Fruit fly (Drosophila melanogaster) whole organism: ENCODE results near the gene CG15213.

Experiments used
- CG8478 ChIP-seq: fragments of >200 bp; optimal IDR thresholded peaks from 2 replicates; lab custom pipeline; 2018; ENCODE audit warnings: inconsistent platforms
- Dll ChIP-seq: fragments of >200 bp; optimal IDR thresholded peaks from 2 replicates; lab custom pipeline; 2017
- EcR ChIP-seq, 2 experiments: fragments of >200 bp; optimal IDR thresholded peaks; 2 replicates each; lab custom pipeline; 2017; ENCODE audit warnings: missing biosample characterization in 2 of 2, missing genetic modification characterization in 2 of 2, missing genetic modification reagents in 2 of 2
- pan ChIP-seq: fragments of >200 bp; optimal IDR thresholded peaks from 2 replicates; lab custom pipeline; 2017
- psq ChIP-seq: fragments of >200 bp; optimal IDR thresholded peaks from 2 replicates; lab custom pipeline; 2017
- usp ChIP-seq: fragments of >200 bp; optimal IDR thresholded peaks from 2 replicates; lab custom pipeline; 2017; ENCODE audit warnings: missing biosample characterization, missing genetic modification characterization, mixed read lengths

Gene CG15213

dm6 chr3L:5132966-5133365, at the start of gene CG15213:
Gene CG15213 (minus strand): TSS chr3L:5133220.
- no peak for TF ChIP-seq pan
- no peak for TF ChIP-seq psq (lab: Kevin White, UChicago)
- TF ChIP-seq usp = no peak
- TF ChIP-seq Dll (lab: Kevin White, UChicago) = no peak
- no peak for TF ChIP-seq EcR (GFP tag; optimal IDR thresholded peaks at IDR 0.05; lab: Kevin White, UChicago)
- no peak for TF ChIP-seq CG8478

dm6 chr3L:5182255-5182993, 49.4 kb upstream of the CG15213 start:
- no peak for TF ChIP-seq pan
- no peak for TF ChIP-seq psq (lab: Kevin White, UChicago)
- no peak for TF ChIP-seq usp
- TF ChIP-seq CG8478 = no peak
- no peak for TF ChIP-seq Dll (lab: Kevin White, UChicago)
- no peak for TF ChIP-seq EcR (GFP tag; optimal IDR thresholded peaks at IDR 0.05; lab: Kevin White, UChicago)

- TF ChIP-seq EcR (GFP tag; optimal IDR thresholded peaks at IDR 0.05; lab: Kevin White, UChicago) (no peak), usp (no peak), Dll (lab: Kevin White, UChicago) (no peak), CG8478 (no peak), pan (no peak), psq (lab: Kevin White, UChicago) (no peak)
These were observed 48.1 kb upstream of the CG15213 start for dm6 chr3L:5180968-5181612.

- TF ChIP-seq pan (no peak), psq (lab: Kevin White, UChicago) (no peak), Dll (lab: Kevin White, UChicago) (no peak), EcR (GFP tag; optimal IDR thresholded peaks at IDR 0.05; lab: Kevin White, UChicago) (no peak), usp (no peak), CG8478 (no peak)
These were observed 47.2 kb upstream of the CG15213 start for dm6 chr3L:5180179-5180578.

dm6 chr3L:5178903-5179302, 45.9 kb upstream of the CG15213 start:
- TF ChIP-seq pan (no peak), usp (no peak), CG8478 (no peak), psq (lab: Kevin White, UChicago) (no peak), EcR (GFP tag; optimal IDR thresholded peaks at IDR 0.05; lab: Kevin White, UChicago) (no peak), Dll (lab: Kevin White, UChicago) (no peak)

- TF ChIP-seq usp (no peak), EcR (GFP tag; optimal IDR thresholded peaks at IDR 0.05; lab: Kevin White, UChicago) (no peak), CG8478 (no peak), psq (lab: Kevin White, UChicago) (no peak), Dll (lab: Kevin White, UChicago) (no peak), pan (no peak)
These were observed 43.8 kb upstream of the CG15213 start for dm6 chr3L:5176789-5177188.

dm6 chr3L:5176071-5176470, 43.1 kb upstream of the CG15213 start:
- TF ChIP-seq pan = no peak
- TF ChIP-seq EcR (GFP tag; optimal IDR thresholded peaks at IDR 0.05; lab: Kevin White, UChicago) = no peak
- no peak for TF ChIP-seq CG8478
- no peak for TF ChIP-seq psq (lab: Kevin White, UChicago)
- TF ChIP-seq usp = no peak
- no peak for TF ChIP-seq Dll (lab: Kevin White, UChicago)

dm6 chr3L:5172470-5172869, 39.5 kb upstream of the CG15213 start:
- TF ChIP-seq pan = no peak
- TF ChIP-seq CG8478 = no peak
- no peak for TF ChIP-seq EcR (GFP tag; optimal IDR thresholded peaks at IDR 0.05; lab: Kevin White, UChicago)
- no peak for TF ChIP-seq usp
- TF ChIP-seq psq (lab: Kevin White, UChicago) = no peak
- TF ChIP-seq Dll (lab: Kevin White, UChicago) = no peak

- TF ChIP-seq EcR (GFP tag; optimal IDR thresholded peaks at IDR 0.05; lab: Kevin White, UChicago) (no peak), psq (lab: Kevin White, UChicago) (no peak), pan (no peak), Dll (lab: Kevin White, UChicago) (no peak), usp (no peak), CG8478 (no peak)
These were observed 22.0 kb upstream of the CG15213 start for dm6 chr3L:5154917-5155613.

- TF ChIP-seq usp (no peak), psq (lab: Kevin White, UChicago) (no peak), pan (no peak), EcR (GFP tag; optimal IDR thresholded peaks at IDR 0.05; lab: Kevin White, UChicago) (no peak), Dll (lab: Kevin White, UChicago) (no peak), CG8478 (no peak)
These were observed 19.4 kb upstream of the CG15213 start, which contains the start of the genes Gen and Srp54k for dm6 chr3L:5152354-5152806. Gene Gen (minus strand): TSS chr3L:5152376. Gene Srp54k (plus strand): TSS chr3L:5152678.

- no peak for TF ChIP-seq EcR (GFP tag; optimal IDR thresholded peaks at IDR 0.05; lab: Kevin White, UChicago)
- no peak for TF ChIP-seq pan
- no peak for TF ChIP-seq CG8478
- no peak for TF ChIP-seq Dll (lab: Kevin White, UChicago)
- TF ChIP-seq psq (lab: Kevin White, UChicago) = no peak
- TF ChIP-seq usp = no peak
These were observed 12.8 kb upstream of the CG15213 start, which contains the start of the genes Fitm and AlaRS-m for dm6 chr3L:5145814-5146244. Gene Fitm (minus strand): TSS chr3L:5146063. Gene AlaRS-m (plus strand): TSS chr3L:5146098.
